Worm (Caenorhabditis elegans): ENCODE data around the gene F32D8.2.

DNA sequence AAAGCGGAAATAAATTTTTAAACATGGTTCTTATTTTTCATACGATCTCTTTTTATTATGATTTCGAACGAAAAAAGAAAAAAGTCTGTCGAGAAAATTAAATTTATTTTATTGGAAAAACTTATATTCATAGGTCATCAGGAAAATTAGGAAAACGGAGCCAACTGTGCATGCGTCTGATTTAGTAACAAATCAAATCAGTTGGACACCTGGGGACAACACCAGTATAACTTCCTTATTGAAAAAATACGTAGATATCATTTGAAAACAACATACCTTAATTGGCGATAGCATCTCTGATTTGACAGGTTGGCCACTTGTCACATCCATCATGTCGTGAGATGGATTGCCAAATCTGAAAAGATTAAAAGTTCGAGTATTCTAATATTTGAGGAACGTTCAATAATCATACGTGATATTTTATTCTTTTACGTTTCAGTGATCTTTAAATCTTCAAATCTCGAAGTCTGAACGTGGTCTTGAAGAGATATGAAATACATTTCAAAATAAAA lies 23.0 kb upstream of the F32D8.2 start:
- no peak for TF ChIP-seq nhr-28 (tag; optimal IDR thresholded peaks at IDR 0.05)
- TF ChIP-seq mdl-1 (tag; optimal IDR thresholded peaks at IDR 0.05), result no peak
- no peak for TF ChIP-seq zag-1 (tag; optimal IDR thresholded peaks at IDR 0.05)
